Fruit fly (Drosophila melanogaster) whole organism, embryonic: ENCODE results near the gene CG1998.

Source experiments
- Adf1 ChIP-seq: fragments of 200-800 bp; sonication (Bioruptor generic); IDR thresholded peaks from 2 replicates; pipeline ENCODE4 v1.3.6; 2022; ENCODE audit warnings: missing biosample characterization, missing genetic modification characterization
- CG10654 ChIP-seq: fragments of 200-800 bp; sonication (Bioruptor generic); optimal IDR thresholded peaks from 2 replicates; lab custom pipeline; 2016; ENCODE audit warnings: missing biosample characterization, missing genetic modification characterization
- CG12155 ChIP-seq: fragments of 200-800 bp; sonication (Bioruptor generic); optimal IDR thresholded peaks from 3 replicates; lab custom pipeline; 2016; ENCODE audit warnings: missing biosample characterization, missing genetic modification characterization
- CG12942 ChIP-seq: fragments of 200-800 bp; sonication (Bioruptor generic); optimal IDR thresholded peaks from 3 replicates; lab custom pipeline; 2016; ENCODE audit warnings: missing biosample characterization, missing genetic modification characterization
- CG14860 ChIP-seq: fragments of 200-800 bp; sonication (Bioruptor generic); IDR thresholded peaks from 3 replicates; pipeline ENCODE4 v1.3.6; 2022; ENCODE audit warnings: missing biosample characterization, missing genetic modification characterization; ENCODE audit not compliant: partially characterized antibody
- CG15601 ChIP-seq: fragments of 200-800 bp; sonication (Bioruptor generic); optimal IDR thresholded peaks from 3 replicates; lab custom pipeline; 2019; ENCODE audit warnings: missing biosample characterization, mild to moderate bottlenecking, missing genetic modification characterization, moderate library complexity
- CG16815 ChIP-seq: fragments of 200-800 bp; sonication (Bioruptor generic); optimal IDR thresholded peaks from 3 replicates; lab custom pipeline; 2017; ENCODE audit warnings: missing biosample characterization, mild to moderate bottlenecking, missing genetic modification characterization
- CG16863 ChIP-seq: fragments of 200-800 bp; sonication (Bioruptor generic); optimal IDR thresholded peaks from 3 replicates; lab custom pipeline; 2016; ENCODE audit warnings: missing biosample characterization, missing genetic modification characterization
- CG17568 ChIP-seq: fragments of 200-800 bp; sonication (Bioruptor generic); optimal IDR thresholded peaks from 2 replicates; lab custom pipeline; 2018; ENCODE audit warnings: missing biosample characterization, mild to moderate bottlenecking, missing genetic modification characterization, moderate library complexity
- CG18262 ChIP-seq: fragments of 200-800 bp; optimal IDR thresholded peaks from 3 replicates; lab custom pipeline; 2019; ENCODE audit warnings: missing biosample characterization, mild to moderate bottlenecking, missing genetic modification characterization, moderate library complexity
- CG1832 ChIP-seq: fragments of 200-800 bp; sonication (Bioruptor generic); optimal IDR thresholded peaks from 2 replicates; lab custom pipeline; 2017; ENCODE audit warnings: missing biosample characterization, mild to moderate bottlenecking, missing genetic modification characterization, inconsistent platforms
- CG2678 ChIP-seq: fragments of 200-800 bp; sonication (Bioruptor generic); optimal IDR thresholded peaks from 3 replicates; lab custom pipeline; 2019; ENCODE audit warnings: missing biosample characterization, mild to moderate bottlenecking, missing genetic modification characterization, moderate library complexity
- CG2712 ChIP-seq: fragments of 200-800 bp; optimal IDR thresholded peaks from 3 replicates; lab custom pipeline; 2019; ENCODE audit warnings: missing biosample characterization, mild to moderate bottlenecking, missing genetic modification characterization, moderate library complexity
- CG3281 ChIP-seq: fragments of 200-800 bp; sonication (Bioruptor generic); optimal IDR thresholded peaks from 3 replicates; lab custom pipeline; 2017; ENCODE audit warnings: missing biosample characterization, mild to moderate bottlenecking, missing genetic modification characterization
- CG3995 ChIP-seq: fragments of 200-800 bp; sonication (Bioruptor generic); optimal IDR thresholded peaks from 3 replicates; lab custom pipeline; 2016; ENCODE audit warnings: missing biosample characterization, missing genetic modification characterization
- CG4328 ChIP-seq: fragments of 200-800 bp; sonication (Bioruptor generic); optimal IDR thresholded peaks from 3 replicates; lab custom pipeline; 2017; ENCODE audit warnings: missing biosample characterization, missing genetic modification reagents, missing genetic modification characterization
- CG4404 ChIP-seq: fragments of 200-800 bp; sonication (Bioruptor generic); IDR thresholded peaks from 2 replicates; pipeline ENCODE4 v1.3.6; 2022; ENCODE audit warnings: missing biosample characterization, missing genetic modification characterization
- CG7745 ChIP-seq: fragments of 200-800 bp; sonication (Bioruptor generic); optimal IDR thresholded peaks from 2 replicates; lab custom pipeline; 2018; ENCODE audit warnings: missing biosample characterization, mild to moderate bottlenecking, missing genetic modification characterization, moderate library complexity
- CG7963 ChIP-seq: fragments of 200-800 bp; sonication (Bioruptor generic); IDR thresholded peaks from 3 replicates; pipeline ENCODE4 v1.3.6; 2022; ENCODE audit warnings: missing biosample characterization, missing genetic modification characterization; ENCODE audit not compliant: partially characterized antibody
- CG8388 ChIP-seq: fragments of 200-800 bp; sonication (Bioruptor generic); optimal IDR thresholded peaks from 2 replicates; lab custom pipeline; 2019; ENCODE audit warnings: missing biosample characterization, mild to moderate bottlenecking, missing genetic modification characterization, moderate library complexity
- CTCF ChIP-seq: fragments of 200-800 bp; sonication (Bioruptor generic); optimal IDR thresholded peaks from 2 replicates; lab custom pipeline; 2017; ENCODE audit warnings: missing biosample characterization, mild to moderate bottlenecking, missing genetic modification characterization, moderate library complexity
- Doc3 ChIP-seq: fragments of 200-800 bp; sonication (Bioruptor generic); IDR thresholded peaks from 3 replicates; pipeline ENCODE4 v1.3.6; 2022; ENCODE audit warnings: missing biosample characterization, missing genetic modification characterization; ENCODE audit not compliant: partially characterized antibody
- Dp ChIP-seq: fragments of 200-800 bp; sonication (Bioruptor generic); optimal IDR thresholded peaks from 2 replicates; lab custom pipeline; 2018; ENCODE audit warnings: missing biosample characterization, mild to moderate bottlenecking, missing genetic modification characterization, moderate library complexity
- H15 ChIP-seq: fragments of 200-800 bp; sonication (Bioruptor generic); IDR thresholded peaks from 3 replicates; pipeline ENCODE4 v1.3.6; 2022; ENCODE audit warnings: missing biosample characterization, missing genetic modification characterization
- HLHmδ ChIP-seq: fragments of 200-800 bp; sonication (Bioruptor generic); optimal IDR thresholded peaks from 2 replicates; lab custom pipeline; 2018; ENCODE audit warnings: missing biosample characterization, mild to moderate bottlenecking, missing genetic modification characterization, moderate library complexity
- Hr3 ChIP-seq: fragments of 200-800 bp; sonication (Bioruptor generic); optimal IDR thresholded peaks from 3 replicates; lab custom pipeline; 2016; ENCODE audit warnings: missing biosample characterization, missing genetic modification characterization
- Hr51 ChIP-seq, 2 experiments: fragments of 200-800 bp; sonication (Bioruptor generic); optimal IDR thresholded peaks; 2 replicates in 1 of 2; 3 replicates in 1 of 2; lab custom pipeline; 2016 to 2018; ENCODE audit warnings: missing biosample characterization in 2 of 2, missing genetic modification characterization in 2 of 2, mild to moderate bottlenecking in 1 of 2, moderate library complexity in 1 of 2
- Scr ChIP-seq: fragments of 200-800 bp; sonication (Bioruptor generic); IDR thresholded peaks from 2 replicates; pipeline ENCODE4 v1.3.6; 2022; ENCODE audit warnings: missing biosample characterization, missing genetic modification characterization; ENCODE audit not compliant: partially characterized antibody
- Sox102F ChIP-seq: fragments of 200-800 bp; sonication (Bioruptor generic); optimal IDR thresholded peaks from 2 replicates; lab custom pipeline; 2018; ENCODE audit warnings: missing biosample characterization, mild to moderate bottlenecking, missing genetic modification characterization, moderate library complexity
- Vsx1 ChIP-seq: fragments of 200-800 bp; sonication (Bioruptor generic); optimal IDR thresholded peaks from 2 replicates; lab custom pipeline; 2017; ENCODE audit warnings: missing biosample characterization, mild to moderate bottlenecking, missing genetic modification characterization, missing genetic modification reagents
- bowl ChIP-seq: fragments of 200-800 bp; sonication (Bioruptor generic); IDR thresholded peaks from 2 replicates; pipeline ENCODE4 v1.3.6; 2022; ENCODE audit warnings: missing biosample characterization, missing genetic modification characterization
- cad ChIP-seq: fragments of >200 bp; optimal IDR thresholded peaks from 2 replicates; lab custom pipeline; 2017; ENCODE audit warnings: missing biosample characterization, missing genetic modification characterization
- ci ChIP-seq: fragments of 200-800 bp; sonication (Bioruptor generic); IDR thresholded peaks from 3 replicates; pipeline ENCODE4 v1.3.6; 2022; ENCODE audit warnings: missing biosample characterization, missing genetic modification characterization
- crol ChIP-seq: fragments of 200-800 bp; sonication (Bioruptor generic); IDR thresholded peaks from 2 replicates; pipeline ENCODE4 v1.3.6; 2022; ENCODE audit warnings: missing biosample characterization, missing genetic modification characterization
- dati ChIP-seq: fragments of 200-800 bp; sonication (Bioruptor generic); IDR thresholded peaks from 2 replicates; pipeline ENCODE4 v1.3.6; 2022; ENCODE audit warnings: missing biosample characterization, missing genetic modification characterization
- ems ChIP-seq: fragments of 200-800 bp; sonication (Bioruptor generic); optimal IDR thresholded peaks from 3 replicates; lab custom pipeline; 2016; ENCODE audit warnings: missing biosample characterization, missing genetic modification characterization
- eve ChIP-seq, 2 experiments: fragments of >200 bp; optimal IDR thresholded peaks; 2 replicates each; lab custom pipeline; 2017; ENCODE audit warnings: missing biosample characterization in 2 of 2, missing genetic modification characterization in 2 of 2
- exex ChIP-seq: fragments of 200-800 bp; sonication (Bioruptor generic); optimal IDR thresholded peaks from 4 replicates; lab custom pipeline; 2018; ENCODE audit warnings: missing biosample characterization, mild to moderate bottlenecking, missing genetic modification characterization, moderate library complexity
- pan ChIP-seq, 4 experiments: fragments of >200 bp in 3 of 4; fragments of 200-800 bp in 1 of 4; sonication (Bioruptor generic) in 1 of 4; optimal IDR thresholded peaks in 3 of 4; IDR thresholded peaks in 1 of 4; 2 replicates each; pipeline versions ENCODE4 v1.3.6 to Lab custom; 2017 to 2022; ENCODE audit warnings: missing biosample characterization in 2 of 4, missing genetic modification characterization in 2 of 4, mixed read lengths in 1 of 4
- phol ChIP-seq: fragments of 200-800 bp; sonication (Bioruptor generic); optimal IDR thresholded peaks from 3 replicates; lab custom pipeline; 2018; ENCODE audit warnings: missing biosample characterization, mild to moderate bottlenecking, missing genetic modification characterization, moderate library complexity
- repo ChIP-seq: fragments of 200-800 bp; sonication (Bioruptor generic); optimal IDR thresholded peaks from 2 replicates; lab custom pipeline; 2016; ENCODE audit warnings: missing biosample characterization, missing genetic modification characterization
- rib ChIP-seq: fragments of 200-800 bp; sonication (Bioruptor generic); IDR thresholded peaks from 2 replicates; pipeline ENCODE4 v1.3.6; 2022; ENCODE audit warnings: missing biosample characterization, missing genetic modification characterization
- sd ChIP-seq: fragments of 200-800 bp; sonication (Bioruptor generic); optimal IDR thresholded peaks from 3 replicates; lab custom pipeline; 2018; ENCODE audit warnings: missing biosample characterization, mild to moderate bottlenecking, missing genetic modification characterization, moderate library complexity
- sens ChIP-seq: fragments of 200-800 bp; sonication (Bioruptor generic); peaks from one replicate; lab custom pipeline; 2016; ENCODE audit warnings: missing biosample characterization, missing genetic modification characterization
- vvl ChIP-seq: fragments of 200-800 bp; sonication (Bioruptor generic); IDR thresholded peaks from 2 replicates; pipeline ENCODE4 v1.3.6; 2022; ENCODE audit warnings: missing biosample characterization, missing genetic modification characterization
- wdn ChIP-seq: fragments of 200-800 bp; sonication (Bioruptor generic); IDR thresholded peaks from 2 replicates; pipeline ENCODE4 v1.3.6; 2022; ENCODE audit warnings: missing biosample characterization, missing genetic modification characterization

Gene CG1998

DNA sequence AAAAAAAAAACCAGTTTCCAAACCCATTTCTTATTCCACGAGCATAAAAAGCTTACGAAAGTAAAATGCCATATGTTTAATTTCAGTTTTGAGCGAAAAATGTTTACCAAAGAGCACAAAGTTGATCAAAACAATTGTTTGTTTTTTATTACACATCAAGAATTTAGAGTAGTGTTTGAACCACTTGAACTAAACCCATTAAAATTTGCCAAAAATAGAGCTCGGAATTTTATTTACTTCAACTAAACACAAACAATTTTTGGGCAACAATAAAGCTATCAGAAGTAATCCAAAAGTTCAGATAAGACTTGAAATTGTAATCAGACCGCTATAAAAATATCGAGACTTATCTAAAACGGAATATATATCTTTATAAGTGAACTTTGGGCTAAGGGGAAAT, 37.9 kb downstream of the CG1998 start:
- TF ChIP-seq eve (GFP tag; optimal IDR thresholded peaks at IDR 0.05; lab: Kevin White, UChicago) (peak in 1 of 2 experiments; percentile 69), CG2678 (tag; lab: Kevin White, UChicago) (peak; percentile 14), CG1832 (GFP tag; lab: Kevin White, UChicago) (no peak), sd (tag; lab: Kevin White, UChicago) (peak; percentile 16), CG3995 (GFP tag; lab: Kevin White, UChicago) (no peak), cad (no peak), Vsx1 (no peak), HLHmδ (GFP tag; lab: Kevin White, UChicago) (no peak), exex (tag; lab: Kevin White, UChicago) (peak; percentile 4), CG18262 (tag; lab: Kevin White, UChicago) (no peak)

dm6 chrX:13374154-13374536, 38.7 kb downstream of the CG1998 start:
- TF ChIP-seq ems (no peak), pan (optimal IDR thresholded peaks at IDR 0.05; lab: Kevin White, UChicago) (no peak), pan (GFP tag; optimal IDR thresholded peaks at IDR 0.05 in 1 of 2, IDR thresholded peaks at IDR 0.05 in 1 of 2) (no peak), dati (GFP tag; lab: Robert Waterston, UW) (no peak), bowl (no peak), vvl (GFP tag; lab: Robert Waterston, UW) (no peak), CG14860 (GFP tag; lab: Robert Waterston, UW) (no peak), CG15601 (tag; lab: Kevin White, UChicago) (no peak), crol (GFP tag; lab: Robert Waterston, UW) (no peak), ci (GFP tag; lab: Robert Waterston, UW) (0 out of 3 replicates have a peak, but pooled peaks have one; percentile 6), rib (GFP tag; lab: Robert Waterston, UW) (peak; percentile 38; the same call in 1 of the 2 replicates), sens (peak; percentile 14), CG7963 (GFP tag; lab: Robert Waterston, UW) (no peak), phol (no peak), Adf1 (GFP tag; lab: Robert Waterston, UW) (peak; percentile 35; the same call in 1 of the 2 replicates), CG8388 (GFP tag; lab: Kevin White, UChicago) (no peak)

DNA sequence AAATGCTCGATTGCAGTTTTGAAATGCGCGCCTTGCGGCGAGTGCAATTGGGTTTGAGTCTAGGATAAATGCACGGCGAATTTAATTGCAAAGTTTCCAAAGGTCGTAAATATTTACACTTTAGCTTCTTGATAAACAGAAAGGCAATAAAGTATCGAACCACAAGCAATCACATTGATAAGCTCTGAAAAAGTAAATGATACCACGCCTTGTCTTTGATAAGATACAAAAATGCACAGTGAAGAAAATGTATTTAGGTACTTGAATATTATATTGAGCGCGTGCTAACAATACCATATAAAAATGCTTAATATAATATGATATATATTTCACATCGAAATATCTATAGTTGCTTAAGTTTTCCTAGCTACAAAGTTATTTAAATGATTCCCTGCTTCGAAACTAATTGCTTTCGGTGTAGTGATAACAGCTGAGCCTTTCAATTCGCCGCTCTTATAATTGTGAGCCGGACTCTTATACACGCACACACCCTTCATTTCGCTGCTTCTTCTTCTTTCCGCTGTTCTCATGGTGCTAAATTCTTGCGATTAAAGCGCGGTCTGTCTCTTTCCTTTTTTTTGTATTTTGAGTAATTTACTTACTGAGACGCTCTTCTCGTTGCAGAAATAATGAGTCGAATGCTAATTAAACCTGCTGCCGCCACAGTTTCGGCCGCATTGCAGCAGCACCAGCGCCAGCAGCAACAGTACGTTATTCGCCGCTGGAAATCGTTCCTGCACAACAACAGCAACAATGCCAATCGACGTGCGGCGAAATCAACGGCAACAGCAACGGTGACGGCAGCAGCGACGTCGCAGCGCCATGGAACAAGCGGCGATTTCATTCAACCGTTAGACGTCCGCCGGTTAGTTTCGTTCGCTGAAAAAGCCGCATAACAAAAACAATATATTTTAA, 39.4 kb downstream of the CG1998 start:
- peak; percentile 79 for TF ChIP-seq Dp
- peak; percentile 80 for TF ChIP-seq CG10654 (GFP tag; lab: Kevin White, UChicago)
- peak; percentile 34 to 91 for TF ChIP-seq Hr51 (GFP tag; optimal IDR thresholded peaks at IDR 0.05; lab: Kevin White, UChicago)
- peak; percentile 57 for TF ChIP-seq CG4404 (GFP tag; lab: Robert Waterston, UW)
- TF ChIP-seq CG4328 (GFP tag; lab: Kevin White, UChicago): peak; percentile 73
- TF ChIP-seq Hr3 (GFP tag; lab: Kevin White, UChicago): peak; percentile 80
- TF ChIP-seq CG2712 (tag; lab: Kevin White, UChicago): peak; percentile 90
- no peak for TF ChIP-seq CG7745 (tag; lab: Kevin White, UChicago)
- TF ChIP-seq wdn (GFP tag; lab: Robert Waterston, UW): peak; percentile 79
- TF ChIP-seq CG12942: peak; percentile 68
- peak; percentile 35 for TF ChIP-seq CTCF (GFP tag; lab: Kevin White, UChicago)
- TF ChIP-seq CG12155: peak; percentile 78
- no peak for TF ChIP-seq repo (GFP tag; lab: Kevin White, UChicago)
- peak; percentile 84 for TF ChIP-seq CG17568
- peak; percentile 78 for TF ChIP-seq H15
- TF ChIP-seq Scr (GFP tag; lab: Robert Waterston, UW): no peak
- peak; percentile 89 for TF ChIP-seq Sox102F
- peak; percentile 61 for TF ChIP-seq CG16863 (GFP tag; lab: Kevin White, UChicago)
- TF ChIP-seq Doc3 (GFP tag; lab: Robert Waterston, UW): no peak
- TF ChIP-seq CG3281: peak; percentile 82
- peak; percentile 64 for TF ChIP-seq CG16815
- peak; percentile 60; the same call in 1 of the 2 replicates for TF ChIP-seq bowl
